Fruit fly (Drosophila melanogaster) whole organism, embryonic: ENCODE measurements around the gene bbg.

Experiments used
- phol ChIP-seq: fragments of 200-800 bp; sonication (Bioruptor generic); optimal IDR thresholded peaks from 3 replicates; lab custom pipeline; 2018; ENCODE audit warnings: missing biosample characterization, mild to moderate bottlenecking, missing genetic modification characterization, moderate library complexity
- sens ChIP-seq: fragments of 200-800 bp; sonication (Bioruptor generic); peaks from one replicate; lab custom pipeline; 2016; ENCODE audit warnings: missing biosample characterization, missing genetic modification characterization

DNA sequence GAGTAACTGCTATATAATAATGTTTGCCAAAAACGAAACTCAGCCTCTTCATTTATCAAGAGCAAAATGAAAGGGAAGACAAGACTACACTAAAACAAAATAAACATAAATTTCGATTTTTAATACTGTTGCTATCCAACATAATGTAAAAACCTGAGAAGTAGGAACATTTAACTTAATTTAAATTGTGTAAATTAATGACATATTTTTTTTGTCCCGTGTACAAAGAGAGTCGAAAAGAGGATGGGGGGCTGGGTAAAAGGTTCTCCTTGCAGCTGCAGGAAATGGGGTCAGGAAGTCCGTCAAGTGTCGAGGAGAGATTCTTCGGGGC, 82.9 kb downstream of the bbg start:
- TF ChIP-seq phol (tag; lab: Kevin White, UChicago) (no peak), sens (GFP tag; lab: Kevin White, UChicago) (peak; percentile 67)
